Worm (Caenorhabditis elegans): ENCODE results near the gene M03F4.6.

The M03F4.6 gene

ce11 chrX:5018062-5018653 is 49.0 kb upstream of the M03F4.6 start (continued):
- TF ChIP-seq dpl-1 (GFP tag; optimal IDR thresholded peaks at IDR 0.05) (peak in 1 of 3 experiments; percentile 6), ztf-4 (tag; optimal IDR thresholded peaks at IDR 0.05) (no peak), lin-35 (GFP tag; optimal IDR thresholded peaks at IDR 0.05) (peak in 1 of 2 experiments; percentile 49), mdl-1 (tag; optimal IDR thresholded peaks at IDR 0.05) (no peak), pag-3 (tag; optimal IDR thresholded peaks at IDR 0.05; ENCODE audit: borderline replicate concordance, insufficient read depth) (no peak), F16B12.6 (tag; optimal IDR thresholded peaks at IDR 0.05) (peak; percentile 75), elt-3 (tag; optimal IDR thresholded peaks at IDR 0.05) (no peak), nhr-12 (tag; optimal IDR thresholded peaks at IDR 0.05) (no peak), dsc-1 (tag; optimal IDR thresholded peaks at IDR 0.05) (no peak), nhr-85 (tag) (no peak), nhr-28 (tag; optimal IDR thresholded peaks at IDR 0.05) (no peak), Y116A8C.19 (tag; optimal IDR thresholded peaks at IDR 0.05; ENCODE audit: borderline replicate concordance) (no peak), ztf-11 (tag; optimal IDR thresholded peaks at IDR 0.05) (no peak), lsy-2 (tag; optimal IDR thresholded peaks at IDR 0.05) (peak in 1 of 2 experiments; percentile 45), nhr-90 (tag; optimal IDR thresholded peaks at IDR 0.05; ENCODE audit: poor library complexity) (no peak), unc-30 (tag; optimal IDR thresholded peaks at IDR 0.05) (no peak), aly-2 (tag; optimal IDR thresholded peaks at IDR 0.05) (no peak), nhr-20 (tag; optimal IDR thresholded peaks at IDR 0.05) (no peak), skn-1 (tag; optimal IDR thresholded peaks at IDR 0.05) (peak; percentile 46), C34B4.2 (tag; optimal IDR thresholded peaks at IDR 0.05) (no peak), mab-9 (GFP tag; IDR thresholded peaks at IDR 0.05) (no peak), snu-23 (GFP tag; optimal IDR thresholded peaks at IDR 0.05) (peak; percentile 47), unc-98 (GFP tag; IDR thresholded peaks at IDR 0.05) (no peak), blmp-1 (tag; optimal IDR thresholded peaks at IDR 0.05) (peak; percentile 30), irx-1 (tag; optimal IDR thresholded peaks at IDR 0.05) (no peak), ama-1 (optimal IDR thresholded peaks at IDR 0.05) (no peak), hlh-17 (GFP tag; optimal IDR thresholded peaks at IDR 0.05; ENCODE audit: borderline replicate concordance) (no peak), mef-2 (tag; optimal IDR thresholded peaks at IDR 0.05) (no peak), ets-5 (GFP tag; IDR thresholded peaks at IDR 0.05) (no peak), jun-1 (tag; optimal IDR thresholded peaks at IDR 0.05) (no peak), tlp-1 (tag; optimal IDR thresholded peaks at IDR 0.05) (no peak), C04F5.9 (tag; optimal IDR thresholded peaks at IDR 0.05) (no peak), snpc-4 (tag; optimal IDR thresholded peaks at IDR 0.05) (no peak), lin-13 (GFP tag; optimal IDR thresholded peaks at IDR 0.05) (no peak), unc-62 (GFP tag; optimal IDR thresholded peaks at IDR 0.05) (no peak), nhr-237 (tag; optimal IDR thresholded peaks at IDR 0.05) (no peak), egl-27 (tag; optimal IDR thresholded peaks at IDR 0.05) (no peak), lin-15B (tag; optimal IDR thresholded peaks at IDR 0.05) (no peak), fkh-10 (GFP tag; optimal IDR thresholded peaks at IDR 0.05) (no peak), fkh-8 (tag; optimal IDR thresholded peaks at IDR 0.05) (no peak), lin-39 (tag; optimal IDR thresholded peaks at IDR 0.05) (no peak), zag-1 (tag; optimal IDR thresholded peaks at IDR 0.05) (no peak), nhr-84 (tag; optimal IDR thresholded peaks at IDR 0.05) (no peak), unc-130 (tag; optimal IDR thresholded peaks at IDR 0.05) (peak; percentile 21), pax-3 (tag; optimal IDR thresholded peaks at IDR 0.05) (no peak), nhr-77 (tag; optimal IDR thresholded peaks at IDR 0.05) (no peak), unc-86 (tag; optimal IDR thresholded peaks at IDR 0.05) (no peak), hlh-4 (tag; optimal IDR thresholded peaks at IDR 0.05) (no peak), ceh-82 (tag; optimal IDR thresholded peaks at IDR 0.05) (no peak), ceh-88 (GFP tag; IDR thresholded peaks at IDR 0.05) (no peak), C16A3.4 (tag; optimal IDR thresholded peaks at IDR 0.05) (peak; percentile 35), zip-4 (GFP tag; optimal IDR thresholded peaks at IDR 0.05) (no peak), swsn-7 (tag; optimal IDR thresholded peaks at IDR 0.05) (peak; percentile 18), ces-1 (GFP tag; optimal IDR thresholded peaks at IDR 0.05) (no peak)
